Worm (Caenorhabditis elegans): ENCODE measurements around the gene F57E7.4.

DNA sequence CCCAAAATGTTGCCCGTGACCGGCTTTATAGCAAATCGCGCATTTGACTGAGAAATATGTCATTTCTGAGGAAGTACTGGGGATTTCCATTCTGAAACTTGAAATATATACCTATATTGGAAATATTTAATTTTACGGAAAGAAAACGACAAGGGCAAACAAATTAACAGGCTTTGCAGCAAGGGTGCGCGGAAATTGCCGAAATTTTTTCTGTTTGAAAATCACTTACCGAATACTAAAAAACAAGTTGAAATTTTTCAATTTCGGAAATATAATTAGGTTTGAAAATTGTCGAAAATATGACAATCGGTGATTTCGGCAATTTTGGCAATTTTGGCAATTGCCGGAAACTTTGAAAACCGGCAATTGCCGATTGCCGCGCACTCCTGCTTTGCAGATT lies 25.0 kb upstream of the F57E7.4 start, which contains the start of gene nhr-54:
- no peak for TF ChIP-seq nhr-76 (tag; optimal IDR thresholded peaks at IDR 0.05)
- no peak for TF ChIP-seq elt-1 (tag; optimal IDR thresholded peaks at IDR 0.05; ENCODE audit: borderline replicate concordance, insufficient read depth)
- no peak for TF ChIP-seq lin-32 (GFP tag; optimal IDR thresholded peaks at IDR 0.05)
- no peak for TF ChIP-seq unc-39 (tag; optimal IDR thresholded peaks at IDR 0.05)
- no peak for TF ChIP-seq mep-1 (tag; optimal IDR thresholded peaks at IDR 0.05)
- no peak for TF ChIP-seq elt-3 (tag; optimal IDR thresholded peaks at IDR 0.05)
- TF ChIP-seq lsy-2 (tag; optimal IDR thresholded peaks at IDR 0.05): no peak

All from whole organism, mixed stage, embryonic.